Fruit fly (Drosophila melanogaster) whole organism, embryonic: ENCODE measurements around the gene CG6083.

ENCODE experiments used
- CG10654 ChIP-seq: fragments of 200-800 bp; sonication (Bioruptor generic); optimal IDR thresholded peaks from 2 replicates; lab custom pipeline; 2016; ENCODE audit warnings: missing biosample characterization, missing genetic modification characterization
- CG11093 ChIP-seq: fragments of 200-800 bp; sonication (Bioruptor generic); IDR thresholded peaks from 3 replicates; pipeline ENCODE4 v1.3.6; 2022; ENCODE audit warnings: missing biosample characterization, missing genetic modification characterization
- CG11247 ChIP-seq: fragments of 200-800 bp; sonication (Bioruptor generic); IDR thresholded peaks from 2 replicates; pipeline ENCODE4 v1.3.6; 2022; ENCODE audit warnings: missing biosample characterization, missing genetic modification characterization
- CG11456 ChIP-seq: fragments of 200-800 bp; sonication (Bioruptor generic); IDR thresholded peaks from 3 replicates; pipeline ENCODE4 v1.3.6; 2022; ENCODE audit warnings: missing biosample characterization, missing genetic modification characterization
- CG13424 ChIP-seq: fragments of 200-800 bp; sonication (Bioruptor generic); optimal IDR thresholded peaks from 2 replicates; lab custom pipeline; 2019; ENCODE audit warnings: missing biosample characterization, mild to moderate bottlenecking, missing genetic modification characterization, moderate library complexity
- CG13894 ChIP-seq: fragments of 200-800 bp; sonication (Bioruptor generic); optimal IDR thresholded peaks from 3 replicates; lab custom pipeline; 2018; ENCODE audit warnings: missing biosample characterization, mild to moderate bottlenecking, missing genetic modification characterization, moderate library complexity
- CG14667 ChIP-seq: fragments of 200-800 bp; sonication (Bioruptor generic); IDR thresholded peaks from 2 replicates; pipeline ENCODE4 v1.3.6; 2022; ENCODE audit warnings: missing biosample characterization, missing genetic modification characterization
- CG14860 ChIP-seq: fragments of 200-800 bp; sonication (Bioruptor generic); IDR thresholded peaks from 3 replicates; pipeline ENCODE4 v1.3.6; 2022; ENCODE audit warnings: missing biosample characterization, missing genetic modification characterization; ENCODE audit not compliant: partially characterized antibody
- CG15514 ChIP-seq: fragments of 200-800 bp; sonication (Bioruptor generic); optimal IDR thresholded peaks from 3 replicates; lab custom pipeline; 2017; ENCODE audit warnings: missing biosample characterization, missing genetic modification characterization, mild to moderate bottlenecking, moderate library complexity, missing genetic modification reagents
- CG1602 ChIP-seq: fragments of 200-800 bp; sonication (Bioruptor generic); optimal IDR thresholded peaks from 3 replicates; lab custom pipeline; 2016; ENCODE audit warnings: missing biosample characterization, missing genetic modification characterization
- CG17385 ChIP-seq: fragments of 200-800 bp; sonication (Bioruptor generic); optimal IDR thresholded peaks from 3 replicates; lab custom pipeline; 2018; ENCODE audit warnings: missing biosample characterization, mild to moderate bottlenecking, missing genetic modification characterization
- CG2120 ChIP-seq: fragments of 200-800 bp; sonication (Bioruptor generic); optimal IDR thresholded peaks from 3 replicates; lab custom pipeline; 2016; ENCODE audit warnings: missing biosample characterization, missing genetic modification characterization
- CG2889 ChIP-seq: fragments of 200-800 bp; sonication (Bioruptor generic); IDR thresholded peaks from 3 replicates; pipeline ENCODE4 v1.3.6; 2022; ENCODE audit warnings: missing biosample characterization, missing genetic modification characterization
- CG31224 ChIP-seq: fragments of 200-800 bp; sonication (Bioruptor generic); IDR thresholded peaks from 2 replicates; pipeline ENCODE4 v1.3.6; 2022; ENCODE audit warnings: missing biosample characterization, missing genetic modification characterization
- CG31441 ChIP-seq: fragments of 200-800 bp; sonication (Bioruptor generic); IDR thresholded peaks from 2 replicates; pipeline ENCODE4 v1.3.6; 2022; ENCODE audit warnings: missing biosample characterization, missing genetic modification characterization
- CG32767 ChIP-seq: fragments of 200-800 bp; sonication (Bioruptor generic); IDR thresholded peaks from 2 replicates; pipeline ENCODE4 v1.3.6; 2022; ENCODE audit warnings: missing biosample characterization, missing genetic modification characterization
- CG3281 ChIP-seq: fragments of 200-800 bp; sonication (Bioruptor generic); optimal IDR thresholded peaks from 3 replicates; lab custom pipeline; 2017; ENCODE audit warnings: missing biosample characterization, mild to moderate bottlenecking, missing genetic modification characterization
- CG34376 ChIP-seq: fragments of 200-800 bp; sonication (Bioruptor generic); optimal IDR thresholded peaks from 2 replicates; lab custom pipeline; 2018; ENCODE audit warnings: missing biosample characterization, mild to moderate bottlenecking, missing genetic modification characterization
- CG34422 ChIP-seq: fragments of 200-800 bp; sonication (Bioruptor generic); IDR thresholded peaks from 3 replicates; pipeline ENCODE4 v1.3.6; 2022; ENCODE audit warnings: missing biosample characterization, missing genetic modification characterization
- CG6272 ChIP-seq: fragments of 200-800 bp; sonication (Bioruptor generic); IDR thresholded peaks from 2 replicates; pipeline ENCODE4 v1.3.6; 2022; ENCODE audit warnings: missing biosample characterization, missing genetic modification characterization
- Dad ChIP-seq: fragments of 200-800 bp; sonication (Bioruptor generic); optimal IDR thresholded peaks from 3 replicates; lab custom pipeline; 2016; ENCODE audit warnings: missing biosample characterization, missing genetic modification characterization
- Dbx ChIP-seq: fragments of 200-800 bp; sonication (Bioruptor generic); IDR thresholded peaks from 3 replicates; pipeline ENCODE4 v1.3.6; 2022; ENCODE audit warnings: missing biosample characterization, missing genetic modification characterization
- Dip2 ChIP-seq: fragments of 200-800 bp; sonication (Bioruptor generic); IDR thresholded peaks from 2 replicates; pipeline ENCODE4 v1.3.6; 2022; ENCODE audit warnings: missing biosample characterization, missing genetic modification characterization
- Doc3 ChIP-seq: fragments of 200-800 bp; sonication (Bioruptor generic); IDR thresholded peaks from 3 replicates; pipeline ENCODE4 v1.3.6; 2022; ENCODE audit warnings: missing biosample characterization, missing genetic modification characterization; ENCODE audit not compliant: partially characterized antibody
- Eip74EF ChIP-seq, 2 experiments: fragments of 200-800 bp in 1 of 2; fragments of >200 bp in 1 of 2; sonication (Bioruptor generic) in 1 of 2; optimal IDR thresholded peaks; 2 replicates each; lab custom pipeline; 2017 to 2019; ENCODE audit warnings: missing biosample characterization in 2 of 2, missing genetic modification characterization in 2 of 2, mild to moderate bottlenecking in 1 of 2, moderate library complexity in 1 of 2
- Fer3 ChIP-seq: fragments of 200-800 bp; sonication (Bioruptor generic); optimal IDR thresholded peaks from 2 replicates; lab custom pipeline; 2018; ENCODE audit warnings: missing biosample characterization, mild to moderate bottlenecking, missing genetic modification characterization, moderate library complexity
- HLHmδ ChIP-seq: fragments of 200-800 bp; sonication (Bioruptor generic); optimal IDR thresholded peaks from 2 replicates; lab custom pipeline; 2018; ENCODE audit warnings: missing biosample characterization, mild to moderate bottlenecking, missing genetic modification characterization, moderate library complexity
- Hey ChIP-seq: fragments of 200-800 bp; sonication (Bioruptor generic); optimal IDR thresholded peaks from 3 replicates; lab custom pipeline; 2018; ENCODE audit warnings: missing biosample characterization, mild to moderate bottlenecking, missing genetic modification characterization
- Hmx ChIP-seq: fragments of 200-800 bp; sonication (Bioruptor generic); optimal IDR thresholded peaks from 2 replicates; lab custom pipeline; 2016; ENCODE audit warnings: missing biosample characterization, missing genetic modification characterization
- Hr3 ChIP-seq: fragments of 200-800 bp; sonication (Bioruptor generic); optimal IDR thresholded peaks from 3 replicates; lab custom pipeline; 2016; ENCODE audit warnings: missing biosample characterization, missing genetic modification characterization
- Jarid2 ChIP-seq: fragments of 200-800 bp; sonication (Bioruptor generic); optimal IDR thresholded peaks from 3 replicates; lab custom pipeline; 2017; ENCODE audit warnings: mild to moderate bottlenecking, missing biosample characterization, missing genetic modification reagents, missing genetic modification characterization
- MTF-1 ChIP-seq: fragments of 200-800 bp; sonication (Bioruptor generic); optimal IDR thresholded peaks from 2 replicates; lab custom pipeline; 2018; ENCODE audit warnings: missing biosample characterization, mild to moderate bottlenecking, missing genetic modification characterization, borderline replicate concordance
- Opbp ChIP-seq: fragments of 200-800 bp; sonication (Bioruptor generic); IDR thresholded peaks from 3 replicates; pipeline ENCODE4 v1.3.6; 2022; ENCODE audit warnings: missing biosample characterization, missing genetic modification characterization; ENCODE audit not compliant: partially characterized antibody
- Stat92E ChIP-seq, 3 experiments: fragments of >200 bp in 2 of 3; fragments of 200-800 bp in 1 of 3; sonication (Bioruptor generic) in 1 of 3; optimal IDR thresholded peaks; 2 replicates each; lab custom pipeline; 2017 to 2019; ENCODE audit warnings: missing biosample characterization in 3 of 3, missing genetic modification characterization in 3 of 3, mild to moderate bottlenecking in 1 of 3, moderate library complexity in 1 of 3
- abd-A ChIP-seq: fragments of 200-800 bp; sonication (Bioruptor generic); optimal IDR thresholded peaks from 3 replicates; lab custom pipeline; 2019; ENCODE audit warnings: missing biosample characterization, mild to moderate bottlenecking, missing genetic modification characterization, moderate library complexity
- bowl ChIP-seq: fragments of 200-800 bp; sonication (Bioruptor generic); IDR thresholded peaks from 2 replicates; pipeline ENCODE4 v1.3.6; 2022; ENCODE audit warnings: missing biosample characterization, missing genetic modification characterization
- br ChIP-seq: fragments of >200 bp; optimal IDR thresholded peaks from 2 replicates; lab custom pipeline; 2017
- btn ChIP-seq: fragments of 200-800 bp; sonication (Bioruptor generic); optimal IDR thresholded peaks from 2 replicates; lab custom pipeline; 2016; ENCODE audit warnings: missing biosample characterization, missing genetic modification characterization
- dm ChIP-seq: fragments of 200-800 bp; sonication (Bioruptor generic); optimal IDR thresholded peaks from 3 replicates; lab custom pipeline; 2016; ENCODE audit warnings: missing biosample characterization, missing genetic modification characterization
- ind ChIP-seq: fragments of 200-800 bp; sonication (Bioruptor generic); optimal IDR thresholded peaks from 3 replicates; lab custom pipeline; 2016; ENCODE audit warnings: missing biosample characterization, missing genetic modification characterization
- jumu ChIP-seq: fragments of 200-800 bp; sonication (Bioruptor generic); optimal IDR thresholded peaks from 3 replicates; lab custom pipeline; 2016; ENCODE audit warnings: missing biosample characterization, missing genetic modification characterization
- mld ChIP-seq: fragments of 200-800 bp; sonication (Bioruptor generic); IDR thresholded peaks from 3 replicates; pipeline ENCODE4 v1.3.6; 2022; ENCODE audit warnings: missing biosample characterization, missing genetic modification characterization; ENCODE audit not compliant: partially characterized antibody
- oc ChIP-seq: fragments of 200-800 bp; sonication (Bioruptor generic); optimal IDR thresholded peaks from 2 replicates; lab custom pipeline; 2018; ENCODE audit warnings: missing biosample characterization, mild to moderate bottlenecking, missing genetic modification characterization, moderate library complexity
- sc ChIP-seq, 3 experiments: fragments of >200 bp in 2 of 3; fragments of 200-800 bp in 1 of 3; sonication (Bioruptor generic) in 1 of 3; optimal IDR thresholded peaks; 2 replicates in 2 of 3; 3 replicates in 1 of 3; lab custom pipeline; 2017; ENCODE audit warnings: mild to moderate bottlenecking in 1 of 3, missing biosample characterization in 1 of 3, missing genetic modification characterization in 1 of 3, missing genetic modification reagents in 1 of 3
- schlank ChIP-seq: fragments of 200-800 bp; sonication (Bioruptor generic); optimal IDR thresholded peaks from 2 replicates; lab custom pipeline; 2018; ENCODE audit warnings: missing biosample characterization, mild to moderate bottlenecking, missing genetic modification characterization
- slbo ChIP-seq: fragments of 200-800 bp; sonication (Bioruptor generic); IDR thresholded peaks from 2 replicates; pipeline ENCODE4 v1.3.6; 2022; ENCODE audit warnings: missing biosample characterization, missing genetic modification characterization
- sug ChIP-seq: fragments of 200-800 bp; optimal IDR thresholded peaks from 2 replicates; lab custom pipeline; 2019; ENCODE audit warnings: missing biosample characterization, mild to moderate bottlenecking, missing genetic modification characterization, moderate library complexity
- ttk ChIP-seq: fragments of 200-800 bp; sonication (Bioruptor generic); IDR thresholded peaks from 2 replicates; pipeline ENCODE4 v2.1.2; 2022; ENCODE audit warnings: missing biosample characterization, missing genetic modification characterization
- tup ChIP-seq: fragments of 200-800 bp; sonication (Bioruptor generic); optimal IDR thresholded peaks from 2 replicates; lab custom pipeline; 2016; ENCODE audit warnings: missing biosample characterization, mild to moderate bottlenecking, missing genetic modification characterization, moderate library complexity
- wek ChIP-seq: fragments of 200-800 bp; sonication (Bioruptor generic); optimal IDR thresholded peaks from 3 replicates; lab custom pipeline; 2018; ENCODE audit warnings: missing biosample characterization, mild to moderate bottlenecking, missing genetic modification characterization, moderate library complexity

Gene CG6083

DNA sequence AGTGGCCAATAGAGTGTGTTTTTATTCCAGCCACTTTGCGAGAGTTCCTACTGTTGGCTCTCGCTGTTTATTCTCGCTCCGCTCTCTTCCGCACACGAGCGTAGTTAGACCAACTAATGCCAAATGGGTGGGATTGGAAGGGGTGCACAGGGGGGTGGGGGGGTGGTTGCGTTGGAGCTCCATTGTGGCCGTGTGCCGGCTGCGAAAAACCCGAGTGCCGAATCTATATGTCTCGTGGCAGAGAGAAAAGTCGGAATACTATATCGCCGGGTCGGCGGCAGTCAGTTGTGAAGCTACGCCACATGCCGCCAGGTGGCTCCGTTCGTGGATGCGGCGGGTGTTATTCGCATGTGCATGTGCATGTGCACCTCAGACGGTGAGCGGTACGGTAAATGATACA is 24.8 kb downstream of the CG6083 start:
- TF ChIP-seq CG6272 (GFP tag; lab: Robert Waterston, UW): peak; percentile 31; the same call in 1 of the 2 replicates
- no peak for TF ChIP-seq CG2889 (GFP tag; lab: Robert Waterston, UW)
- TF ChIP-seq ind (GFP tag; lab: Kevin White, UChicago): no peak
- TF ChIP-seq CG2120: no peak
- no peak for TF ChIP-seq ttk (GFP tag; lab: Robert Waterston, UW)
- no peak for TF ChIP-seq CG11093
- TF ChIP-seq abd-A (tag; lab: Kevin White, UChicago): no peak
- no peak for TF ChIP-seq bowl (GFP tag; lab: Robert Waterston, UW)
- no peak for TF ChIP-seq Eip74EF (GFP tag; optimal IDR thresholded peaks at IDR 0.05; lab: Kevin White, UChicago)
- no peak for TF ChIP-seq CG34376 (GFP tag; lab: Kevin White, UChicago)
- TF ChIP-seq CG3281 (GFP tag; lab: Kevin White, UChicago): no peak
- no peak for TF ChIP-seq schlank
- TF ChIP-seq CG31441 (GFP tag; lab: Robert Waterston, UW): no peak
- TF ChIP-seq Hey (tag; lab: Kevin White, UChicago): no peak
- TF ChIP-seq mld (GFP tag; lab: Robert Waterston, UW): no peak
- no peak for TF ChIP-seq Dip2 (GFP tag; lab: Robert Waterston, UW)
- TF ChIP-seq sug: no peak
- no peak for TF ChIP-seq CG17385 (GFP tag; lab: Kevin White, UChicago)
- TF ChIP-seq Dbx (GFP tag; lab: Robert Waterston, UW): 0 out of 3 replicates have a peak, but pooled peaks have one; percentile 11
- no peak for TF ChIP-seq CG15514 (GFP tag; lab: Kevin White, UChicago)
- TF ChIP-seq CG34422 (GFP tag; lab: Robert Waterston, UW): peak; percentile 28; the same call in 1 of the 3 replicates
- no peak for TF ChIP-seq br
- no peak for TF ChIP-seq Hr3 (GFP tag; lab: Kevin White, UChicago)
- TF ChIP-seq Jarid2 (GFP tag; lab: Kevin White, UChicago): no peak
- TF ChIP-seq CG14667 (GFP tag; lab: Robert Waterston, UW): no peak
- no peak for TF ChIP-seq CG31224 (GFP tag; lab: Robert Waterston, UW)
- TF ChIP-seq CG13894: peak; percentile 84
- no peak for TF ChIP-seq HLHmδ (GFP tag; lab: Kevin White, UChicago)
- no peak for TF ChIP-seq slbo (GFP tag; lab: Robert Waterston, UW)
- no peak for TF ChIP-seq Dad
- no peak for TF ChIP-seq Doc3 (GFP tag; lab: Robert Waterston, UW)
- no peak for TF ChIP-seq Stat92E (GFP tag; optimal IDR thresholded peaks at IDR 0.05; lab: Kevin White, UChicago)
- TF ChIP-seq jumu (GFP tag; lab: Kevin White, UChicago): no peak
- no peak for TF ChIP-seq MTF-1 (GFP tag; lab: Kevin White, UChicago)
- no peak for TF ChIP-seq sc (optimal IDR thresholded peaks at IDR 0.05; lab: Kevin White, UChicago)
- TF ChIP-seq sc (GFP tag; optimal IDR thresholded peaks at IDR 0.05; lab: Kevin White, UChicago): no peak
- 0 out of 2 replicates have a peak, but pooled peaks have one; percentile 12 for TF ChIP-seq CG32767
- TF ChIP-seq btn (GFP tag; lab: Kevin White, UChicago): no peak
- TF ChIP-seq CG11247 (GFP tag; lab: Robert Waterston, UW): no peak
- TF ChIP-seq dm (GFP tag; lab: Kevin White, UChicago): no peak
- TF ChIP-seq CG11456 (GFP tag; lab: Robert Waterston, UW): 0 out of 3 replicates have a peak, but pooled peaks have one; percentile 47
- TF ChIP-seq oc (tag; lab: Kevin White, UChicago): no peak
- TF ChIP-seq tup (GFP tag; lab: Kevin White, UChicago): no peak
- TF ChIP-seq Opbp (GFP tag; lab: Robert Waterston, UW): 0 out of 3 replicates have a peak, but pooled peaks have one; percentile 31
- TF ChIP-seq CG10654 (GFP tag; lab: Kevin White, UChicago): no peak
- TF ChIP-seq CG1602: no peak
- TF ChIP-seq CG14860 (GFP tag; lab: Robert Waterston, UW): no peak
- no peak for TF ChIP-seq CG13424 (tag; lab: Kevin White, UChicago)
- no peak for TF ChIP-seq Hmx (GFP tag; lab: Kevin White, UChicago)
- TF ChIP-seq Fer3 (tag; lab: Kevin White, UChicago): no peak
- no peak for TF ChIP-seq wek (GFP tag; lab: Kevin White, UChicago)
